Worm (Caenorhabditis elegans) whole organism, L2 larva: ENCODE results near the gene T16G12.9.
"Not testable (repeated sequence)": the region's sequence is repeated elsewhere in the genome, so short reads cannot be mapped to it uniquely, and the experiment has no call there.

Experiments used
- C34F6.9 ChIP-seq: fragments of 150-350 bp; optimal IDR thresholded peaks from 2 replicates; lab custom pipeline; 2014; ENCODE audit warnings: missing biosample characterization, missing genetic modification characterization
- F13H6.1 ChIP-seq: sonication (generic microtip); optimal IDR thresholded peaks from 2 replicates; lab custom pipeline; 2016; ENCODE audit warnings: missing genetic modification characterization, missing compliant biosample characterization
- Y55F3AM.14 ChIP-seq: fragments of 200-800 bp; sonication (Bioruptor generic); optimal IDR thresholded peaks from 2 replicates; lab custom pipeline; 2018; ENCODE audit warnings: mild to moderate bottlenecking, missing genetic modification characterization, missing compliant biosample characterization
- aly-2 ChIP-seq: fragments of 150-350 bp; optimal IDR thresholded peaks from 2 replicates; lab custom pipeline; 2014; ENCODE audit warnings: missing biosample characterization, missing genetic modification characterization
- ama-1 ChIP-seq: fragments of 150-350 bp; optimal IDR thresholded peaks from 2 replicates; lab custom pipeline; 2018; ENCODE audit warnings: inconsistent platforms
- blmp-1 ChIP-seq: sonication (generic microtip); optimal IDR thresholded peaks from 2 replicates; lab custom pipeline; 2017; ENCODE audit warnings: missing genetic modification characterization, mild to moderate bottlenecking, missing compliant biosample characterization, antibody characterized with exemption, moderate library complexity; ENCODE audit not compliant: insufficient read depth
- ceh-16 ChIP-seq: fragments of 150-350 bp; optimal IDR thresholded peaks from 2 replicates; lab custom pipeline; 2014; ENCODE audit warnings: missing biosample characterization, missing genetic modification characterization
- crh-2 ChIP-seq: sonication (generic microtip); optimal IDR thresholded peaks from 2 replicates; lab custom pipeline; 2017; ENCODE audit warnings: missing biosample characterization, missing genetic modification characterization
- egl-27 ChIP-seq: sonication (generic microtip); optimal IDR thresholded peaks from 3 replicates; lab custom pipeline; 2017; ENCODE audit warnings: missing biosample characterization, missing genetic modification reagents, missing genetic modification characterization
- elt-3 ChIP-seq: sonication (generic microtip); optimal IDR thresholded peaks from 2 replicates; lab custom pipeline; 2017; ENCODE audit warnings: missing biosample characterization, missing genetic modification characterization
- fos-1 ChIP-seq: fragments of 150-350 bp; optimal IDR thresholded peaks from 2 replicates; lab custom pipeline; 2014; ENCODE audit warnings: missing biosample characterization, missing genetic modification characterization
- gmeb-1 ChIP-seq: fragments of 150-350 bp; optimal IDR thresholded peaks from 2 replicates; lab custom pipeline; 2014; ENCODE audit warnings: missing biosample characterization, missing genetic modification characterization
- lin-11 ChIP-seq: fragments of 150-350 bp; sonication (generic microtip); optimal IDR thresholded peaks from 2 replicates; lab custom pipeline; 2014; ENCODE audit warnings: missing biosample characterization, missing genetic modification characterization, inconsistent platforms, mixed read lengths
- lin-13 ChIP-seq: fragments of 150-350 bp; optimal IDR thresholded peaks from 2 replicates; lab custom pipeline; 2014; ENCODE audit warnings: missing biosample characterization, missing genetic modification reagents, missing genetic modification characterization
- lin-39 ChIP-seq: fragments of 150-350 bp; optimal IDR thresholded peaks from 2 replicates; lab custom pipeline; 2014; ENCODE audit warnings: missing biosample characterization, missing genetic modification reagents, missing genetic modification characterization
- lsy-2 ChIP-seq, 2 experiments: fragments of 150-350 bp in 1 of 2; sonication (generic microtip) in 1 of 2; optimal IDR thresholded peaks; 2 replicates each; lab custom pipeline; 2014 to 2017; ENCODE audit warnings: missing biosample characterization in 2 of 2, missing genetic modification characterization in 2 of 2
- mbf-1 ChIP-seq: sonication (generic microtip); optimal IDR thresholded peaks from 2 replicates; lab custom pipeline; 2017; ENCODE audit warnings: missing biosample characterization, missing genetic modification characterization
- mdl-1 ChIP-seq, 2 experiments: fragments of 150-350 bp in 1 of 2; sonication (generic microtip) in 1 of 2; optimal IDR thresholded peaks; 2 replicates each; lab custom pipeline; 2017; ENCODE audit warnings: missing biosample characterization in 2 of 2, missing genetic modification characterization in 2 of 2
- nhr-11 ChIP-seq: fragments of 150-350 bp; optimal IDR thresholded peaks from 2 replicates; lab custom pipeline; 2014; ENCODE audit warnings: missing biosample characterization, missing genetic modification characterization
- nhr-21 ChIP-seq: fragments of 150-350 bp; optimal IDR thresholded peaks from 2 replicates; lab custom pipeline; 2014; ENCODE audit warnings: missing biosample characterization, missing genetic modification characterization
- nhr-237 ChIP-seq: fragments of 150-350 bp; optimal IDR thresholded peaks from 2 replicates; lab custom pipeline; 2014; ENCODE audit warnings: missing biosample characterization, missing genetic modification characterization
- nhr-25 ChIP-seq: fragments of 150-350 bp; sonication (generic microtip); optimal IDR thresholded peaks from 3 replicates; lab custom pipeline; 2014; ENCODE audit warnings: missing biosample characterization, missing genetic modification characterization
- sem-4 ChIP-seq: fragments of 150-350 bp; optimal IDR thresholded peaks from 2 replicates; lab custom pipeline; 2014; ENCODE audit warnings: missing biosample characterization, missing genetic modification reagents, missing genetic modification characterization
- sma-9 ChIP-seq, 2 experiments: fragments of 150-350 bp in 1 of 2; sonication (generic microtip) in 1 of 2; optimal IDR thresholded peaks; 2 replicates each; lab custom pipeline; 2014 to 2016; ENCODE audit warnings: missing genetic modification characterization in 2 of 2, mild to moderate bottlenecking in 1 of 2, missing biosample characterization in 1 of 2, missing compliant biosample characterization in 1 of 2, missing genetic modification reagents in 1 of 2, moderate library complexity in 1 of 2
- snpc-4 ChIP-seq: fragments of 150-350 bp; optimal IDR thresholded peaks from 2 replicates; lab custom pipeline; 2014; ENCODE audit warnings: missing biosample characterization, missing genetic modification characterization
- unc-39 ChIP-seq: fragments of 150-350 bp; optimal IDR thresholded peaks from 2 replicates; lab custom pipeline; 2014; ENCODE audit warnings: missing biosample characterization, missing genetic modification characterization
- zag-1 ChIP-seq: fragments of 150-350 bp; optimal IDR thresholded peaks from 2 replicates; lab custom pipeline; 2014; ENCODE audit warnings: missing biosample characterization, missing genetic modification characterization
- ztf-1 ChIP-seq: fragments of 200-800 bp; sonication (Bioruptor generic); conservative IDR thresholded peaks from 2 replicates; pipeline ENCODE4 v1.3.6; 2022; ENCODE audit warnings: missing genetic modification characterization, missing compliant biosample characterization
- ztf-11 ChIP-seq: sonication (generic microtip); optimal IDR thresholded peaks from 2 replicates; lab custom pipeline; 2017; ENCODE audit warnings: missing biosample characterization, missing genetic modification characterization
- ztf-4 ChIP-seq: fragments of 150-350 bp; optimal IDR thresholded peaks from 2 replicates; lab custom pipeline; 2014; ENCODE audit warnings: missing biosample characterization, missing genetic modification characterization

T16G12.9 gene

DNA sequence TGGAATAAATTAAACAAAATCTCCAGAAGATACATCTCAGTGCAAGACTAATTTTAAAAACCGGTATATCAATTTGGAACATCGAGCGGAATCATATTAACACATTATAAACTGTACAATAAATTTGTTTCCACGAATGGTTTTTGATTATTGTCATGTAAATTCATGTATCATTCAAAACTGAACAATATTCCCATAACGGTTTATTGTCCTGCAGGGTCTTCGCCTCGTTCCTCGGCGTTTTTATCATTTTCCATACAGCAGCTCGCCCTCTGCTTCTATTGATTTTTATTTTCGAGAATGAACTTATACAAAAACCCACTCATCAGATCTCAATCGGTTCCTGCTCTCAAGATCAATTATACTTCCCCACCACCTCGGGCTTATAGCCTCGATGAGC, 19.0 kb downstream of the T16G12.9 start, which contains the start of gene T16G12.8:
TSS of gene T16G12.8 (plus strand) at position 301 of the 400 bp plus-strand sequence.
- TF ChIP-seq sem-4 (tag; lab: Kevin White, UChicago) (no peak), lin-13 (no peak), ztf-4 (no peak), Y55F3AM.14 (GFP tag; lab: Kevin White, UChicago) (no peak), C34F6.9 (tag; lab: Kevin White, UChicago) (no peak), snpc-4 (tag; lab: Kevin White, UChicago) (no peak), crh-2 (tag; lab: Kevin White, UChicago) (no peak), nhr-21 (no peak), aly-2 (tag; lab: Kevin White, UChicago) (no peak), lin-39 (no peak), mdl-1 (tag; optimal IDR thresholded peaks at IDR 0.05; lab: Kevin White, UChicago) (no peak), sma-9 (GFP tag; optimal IDR thresholded peaks at IDR 0.05; lab: Kevin White, UChicago) (no peak), sma-9 (tag; optimal IDR thresholded peaks at IDR 0.05; lab: Kevin White, UChicago) (no peak), lsy-2 (tag; optimal IDR thresholded peaks at IDR 0.05; lab: Kevin White, UChicago) (no peak), nhr-237 (tag; lab: Kevin White, UChicago) (no peak), ztf-11 (tag; lab: Kevin White, UChicago) (no peak), gmeb-1 (tag; lab: Kevin White, UChicago) (no peak), zag-1 (tag; lab: Kevin White, UChicago) (no peak), ceh-16 (no peak), mbf-1 (no peak)

DNA sequence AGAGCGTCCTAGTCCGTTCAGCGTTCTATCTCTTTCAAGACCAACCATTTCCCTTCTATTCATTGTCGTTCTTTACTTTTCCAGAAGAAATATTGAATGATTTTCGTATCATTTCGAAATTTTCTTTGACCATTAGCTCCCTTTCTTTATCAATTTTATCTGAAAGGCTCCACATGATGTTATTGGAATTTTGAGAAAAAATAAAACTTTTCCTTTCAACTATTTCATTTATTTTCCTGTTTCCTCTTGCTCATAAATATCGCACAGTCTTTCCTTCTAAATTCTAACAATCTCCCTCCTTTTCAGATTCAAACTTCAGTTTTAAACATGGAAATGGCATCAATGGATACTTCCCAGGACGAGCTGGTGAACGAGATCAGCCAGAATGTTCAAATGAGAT, 20.5 kb downstream of the T16G12.9 start, which contains the start of gene T16G12.4:
TSS of gene T16G12.4 (plus strand) at position 301 of the 400 bp plus-strand sequence.
- TF ChIP-seq lin-11 (no peak), lsy-2 (tag; optimal IDR thresholded peaks at IDR 0.05; lab: Kevin White, UChicago) (no peak), aly-2 (tag; lab: Kevin White, UChicago) (no peak), nhr-25 (tag; lab: Kevin White, UChicago) (no peak), egl-27 (no peak), ama-1 (no peak)

DNA sequence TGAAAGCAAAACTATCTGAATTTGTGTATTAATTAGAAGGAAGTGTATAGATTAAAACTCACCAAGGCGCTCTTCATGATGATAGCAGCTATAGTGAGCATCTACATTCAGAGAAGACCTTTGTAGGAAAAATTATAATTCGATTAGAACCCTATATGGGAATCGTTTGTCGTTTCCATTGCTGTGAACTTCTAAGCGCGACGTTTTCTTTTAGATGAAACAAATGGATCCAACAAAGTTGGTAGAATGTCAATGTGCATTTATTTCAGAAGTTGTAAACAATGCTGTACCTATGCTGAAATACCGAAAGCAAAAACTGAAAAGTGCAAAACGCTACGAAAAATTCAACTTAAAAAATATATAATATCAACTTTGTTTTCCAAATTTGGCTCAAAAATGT, 22.0 kb downstream of the T16G12.9 start, which contains the start of gene T16G12.10:
TSS of gene T16G12.10 (minus strand) at position 101 of the 400 bp plus-strand sequence.
- no peak for TF ChIP-seq unc-39
- no peak for TF ChIP-seq sem-4 (tag; lab: Kevin White, UChicago)
- no peak for TF ChIP-seq nhr-11 (tag; lab: Kevin White, UChicago)
- no peak for TF ChIP-seq lsy-2 (tag; optimal IDR thresholded peaks at IDR 0.05; lab: Kevin White, UChicago)
- no peak for TF ChIP-seq ztf-4
- TF ChIP-seq elt-3 (tag; lab: Kevin White, UChicago) = no peak
- no peak for TF ChIP-seq zag-1 (tag; lab: Kevin White, UChicago)
- no peak for TF ChIP-seq egl-27
- TF ChIP-seq nhr-21 = no peak
- no peak for TF ChIP-seq F13H6.1 (tag; lab: Kevin White, UChicago)
- no peak for TF ChIP-seq ama-1
- no peak for TF ChIP-seq C34F6.9 (tag; lab: Kevin White, UChicago)
- TF ChIP-seq mdl-1 (tag; optimal IDR thresholded peaks at IDR 0.05; lab: Kevin White, UChicago) = no peak
- no peak for TF ChIP-seq ceh-16
- TF ChIP-seq ztf-1 (GFP tag; lab: Robert Waterston, UW) = no peak

DNA sequence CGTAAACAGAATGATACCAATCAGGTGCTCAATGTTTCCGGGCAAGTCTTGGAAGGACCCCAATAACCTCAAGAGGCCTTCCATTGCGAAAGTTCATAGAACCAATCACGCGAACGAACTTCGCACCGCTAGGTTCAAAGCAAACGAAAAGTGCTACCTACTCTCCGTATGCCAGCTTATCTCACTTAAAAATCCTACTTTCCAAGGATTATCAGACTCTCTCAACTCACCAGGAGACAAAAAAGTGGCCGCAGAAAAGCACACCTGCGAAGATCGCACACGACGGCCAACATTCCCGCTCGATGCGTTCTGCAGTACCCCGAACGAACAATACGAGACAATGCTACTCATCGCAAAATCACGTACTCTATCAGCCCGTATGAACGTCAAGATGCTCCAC, 24.7 kb downstream of the T16G12.9 start, which contains the start of gene T16G12.12:
TSS of gene T16G12.12 (plus strand) at position 301 of the 400 bp plus-strand sequence.
- not testable (repeated sequence) for TF ChIP-seq mdl-1 (tag; optimal IDR thresholded peaks at IDR 0.05; lab: Kevin White, UChicago); elt-3 (tag; lab: Kevin White, UChicago); blmp-1
- TF ChIP-seq, all 48 proteins: peak for 0; not testable (repeated sequence) for 48

DNA sequence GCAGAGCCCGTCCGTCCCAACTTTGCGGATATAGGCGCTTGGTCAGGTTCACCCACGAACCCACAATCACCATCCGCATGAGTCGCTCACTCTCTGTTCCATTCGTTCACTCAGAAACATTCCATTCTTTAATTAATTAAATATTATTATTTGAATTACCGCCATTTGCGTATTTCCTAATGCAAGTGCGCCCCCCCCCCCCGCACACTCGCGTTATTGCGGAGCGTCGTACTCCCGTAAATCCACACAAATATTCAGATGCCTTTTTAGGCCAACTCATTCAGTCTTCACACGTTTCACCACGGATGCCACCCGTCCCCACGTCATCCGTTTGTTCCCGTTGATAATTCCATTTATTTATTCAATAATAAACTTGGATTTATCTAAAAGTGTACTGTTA, 27.7 kb downstream of the T16G12.9 start, which contains the start of gene T16G12.3:
TSS of gene T16G12.3 (plus strand) at position 301 of the 400 bp plus-strand sequence.
- TF ChIP-seq lin-13, ama-1, ztf-4: not testable (repeated sequence)

DNA sequence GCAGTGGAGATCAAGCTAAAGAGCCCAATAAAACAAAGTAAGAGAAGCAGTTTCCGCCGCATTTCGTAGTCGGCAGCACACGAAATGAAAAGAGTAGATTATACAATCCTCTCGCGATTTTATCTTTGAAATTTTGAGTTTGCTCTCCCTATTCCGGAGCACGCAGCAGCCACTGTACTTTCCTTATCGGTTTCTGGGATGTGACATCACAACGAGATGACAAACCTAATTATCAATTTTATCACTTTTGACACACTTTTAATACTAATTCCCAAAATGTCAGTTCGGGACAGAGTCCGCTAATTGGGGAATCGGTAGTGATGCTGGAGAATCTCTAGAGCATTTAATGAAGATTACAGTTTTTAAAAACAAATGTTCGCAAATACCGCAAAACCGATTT, 28.4 kb downstream of the T16G12.9 start, which contains the start of gene T16G12.1:
TSS of gene T16G12.1 (minus strand) at position 176 of the 400 bp plus-strand sequence.
- peak; percentile 94 for TF ChIP-seq fos-1 (tag; lab: Kevin White, UChicago)
- TF ChIP-seq unc-39 = no peak
- TF ChIP-seq lin-39 = no peak
- TF ChIP-seq nhr-21 = no peak
